Worm (Caenorhabditis elegans) whole organism, L2 larva: ENCODE results near the gene tir-1.
A peak's percentile ranks its signal among the peaks of the same experiment; 100 is the strongest.

Source experiments
- C34F6.9 ChIP-seq: fragments of 150-350 bp; optimal IDR thresholded peaks from 2 replicates; lab custom pipeline; 2014; ENCODE audit warnings: missing biosample characterization, missing genetic modification characterization
- F13H6.1 ChIP-seq: sonication (generic microtip); optimal IDR thresholded peaks from 2 replicates; lab custom pipeline; 2016; ENCODE audit warnings: missing genetic modification characterization, missing compliant biosample characterization
- R02D3.7 ChIP-seq: fragments of 150-350 bp; optimal IDR thresholded peaks from 2 replicates; lab custom pipeline; 2014; ENCODE audit warnings: missing biosample characterization, missing genetic modification characterization
- Y55F3AM.14 ChIP-seq: fragments of 200-800 bp; sonication (Bioruptor generic); optimal IDR thresholded peaks from 2 replicates; lab custom pipeline; 2018; ENCODE audit warnings: mild to moderate bottlenecking, missing genetic modification characterization, missing compliant biosample characterization
- ZK546.5 ChIP-seq: sonication (generic microtip); optimal IDR thresholded peaks from 2 replicates; lab custom pipeline; 2017; ENCODE audit warnings: missing biosample characterization, missing genetic modification characterization
- alr-1 ChIP-seq: fragments of 150-350 bp; optimal IDR thresholded peaks from 2 replicates; lab custom pipeline; 2014; ENCODE audit warnings: missing biosample characterization, missing genetic modification characterization
- ama-1 ChIP-seq: fragments of 150-350 bp; optimal IDR thresholded peaks from 2 replicates; lab custom pipeline; 2018; ENCODE audit warnings: inconsistent platforms
- blmp-1 ChIP-seq: sonication (generic microtip); optimal IDR thresholded peaks from 2 replicates; lab custom pipeline; 2017; ENCODE audit warnings: missing genetic modification characterization, mild to moderate bottlenecking, missing compliant biosample characterization, antibody characterized with exemption, moderate library complexity; ENCODE audit not compliant: insufficient read depth
- ceh-16 ChIP-seq: fragments of 150-350 bp; optimal IDR thresholded peaks from 2 replicates; lab custom pipeline; 2014; ENCODE audit warnings: missing biosample characterization, missing genetic modification characterization
- ceh-82 ChIP-seq: fragments of 150-350 bp; optimal IDR thresholded peaks from 2 replicates; lab custom pipeline; 2014; ENCODE audit warnings: missing biosample characterization, missing genetic modification characterization
- dmd-4 ChIP-seq: sonication (generic microtip); optimal IDR thresholded peaks from 2 replicates; lab custom pipeline; 2017; ENCODE audit warnings: missing biosample characterization, missing genetic modification characterization
- egl-27 ChIP-seq: sonication (generic microtip); optimal IDR thresholded peaks from 3 replicates; lab custom pipeline; 2017; ENCODE audit warnings: missing biosample characterization, missing genetic modification reagents, missing genetic modification characterization
- fos-1 ChIP-seq: fragments of 150-350 bp; optimal IDR thresholded peaks from 2 replicates; lab custom pipeline; 2014; ENCODE audit warnings: missing biosample characterization, missing genetic modification characterization
- gmeb-1 ChIP-seq: fragments of 150-350 bp; optimal IDR thresholded peaks from 2 replicates; lab custom pipeline; 2014; ENCODE audit warnings: missing biosample characterization, missing genetic modification characterization
- lin-11 ChIP-seq: fragments of 150-350 bp; sonication (generic microtip); optimal IDR thresholded peaks from 2 replicates; lab custom pipeline; 2014; ENCODE audit warnings: missing biosample characterization, missing genetic modification characterization, inconsistent platforms, mixed read lengths
- lin-13 ChIP-seq: fragments of 150-350 bp; optimal IDR thresholded peaks from 2 replicates; lab custom pipeline; 2014; ENCODE audit warnings: missing biosample characterization, missing genetic modification reagents, missing genetic modification characterization
- lsy-2 ChIP-seq, 2 experiments: fragments of 150-350 bp in 1 of 2; sonication (generic microtip) in 1 of 2; optimal IDR thresholded peaks; 2 replicates each; lab custom pipeline; 2014 to 2017; ENCODE audit warnings: missing biosample characterization in 2 of 2, missing genetic modification characterization in 2 of 2
- mbf-1 ChIP-seq: sonication (generic microtip); optimal IDR thresholded peaks from 2 replicates; lab custom pipeline; 2017; ENCODE audit warnings: missing biosample characterization, missing genetic modification characterization
- nhr-10 ChIP-seq: sonication (generic microtip); optimal IDR thresholded peaks from 2 replicates; lab custom pipeline; 2017; ENCODE audit warnings: missing biosample characterization, missing genetic modification characterization
- nhr-11 ChIP-seq: fragments of 150-350 bp; optimal IDR thresholded peaks from 2 replicates; lab custom pipeline; 2014; ENCODE audit warnings: missing biosample characterization, missing genetic modification characterization
- nhr-12 ChIP-seq: fragments of 150-350 bp; optimal IDR thresholded peaks from 2 replicates; lab custom pipeline; 2014; ENCODE audit warnings: missing biosample characterization, missing genetic modification characterization
- nhr-129 ChIP-seq: fragments of 150-350 bp; optimal IDR thresholded peaks from 2 replicates; lab custom pipeline; 2014; ENCODE audit warnings: missing biosample characterization, missing genetic modification characterization
- nhr-21 ChIP-seq: fragments of 150-350 bp; optimal IDR thresholded peaks from 2 replicates; lab custom pipeline; 2014; ENCODE audit warnings: missing biosample characterization, missing genetic modification characterization
- nhr-23 ChIP-seq: fragments of 150-350 bp; optimal IDR thresholded peaks from 2 replicates; lab custom pipeline; 2014; ENCODE audit warnings: missing biosample characterization, missing genetic modification reagents, missing genetic modification characterization
- nhr-237 ChIP-seq: fragments of 150-350 bp; optimal IDR thresholded peaks from 2 replicates; lab custom pipeline; 2014; ENCODE audit warnings: missing biosample characterization, missing genetic modification characterization
- nhr-25 ChIP-seq: fragments of 150-350 bp; sonication (generic microtip); optimal IDR thresholded peaks from 3 replicates; lab custom pipeline; 2014; ENCODE audit warnings: missing biosample characterization, missing genetic modification characterization
- nhr-6 ChIP-seq: fragments of 150-350 bp; optimal IDR thresholded peaks from 2 replicates; lab custom pipeline; 2014; ENCODE audit warnings: missing biosample characterization, missing genetic modification characterization
- nhr-77 ChIP-seq: fragments of 150-350 bp; optimal IDR thresholded peaks from 2 replicates; lab custom pipeline; 2014; ENCODE audit warnings: missing biosample characterization, missing genetic modification characterization
- peb-1 ChIP-seq: fragments of 150-350 bp; optimal IDR thresholded peaks from 2 replicates; lab custom pipeline; 2014; ENCODE audit warnings: missing biosample characterization, missing genetic modification characterization
- sem-4 ChIP-seq: fragments of 150-350 bp; optimal IDR thresholded peaks from 2 replicates; lab custom pipeline; 2014; ENCODE audit warnings: missing biosample characterization, missing genetic modification reagents, missing genetic modification characterization
- skn-1 ChIP-seq: sonication (generic microtip); optimal IDR thresholded peaks from 2 replicates; lab custom pipeline; 2017; ENCODE audit warnings: missing biosample characterization, missing genetic modification characterization
- sma-3 ChIP-seq: sonication (generic microtip); optimal IDR thresholded peaks from 2 replicates; lab custom pipeline; 2016; ENCODE audit warnings: missing genetic modification reagents, missing genetic modification characterization, missing compliant biosample characterization
- sma-9 ChIP-seq, 2 experiments: fragments of 150-350 bp in 1 of 2; sonication (generic microtip) in 1 of 2; optimal IDR thresholded peaks; 2 replicates each; lab custom pipeline; 2014 to 2016; ENCODE audit warnings: missing genetic modification characterization in 2 of 2, mild to moderate bottlenecking in 1 of 2, missing biosample characterization in 1 of 2, missing compliant biosample characterization in 1 of 2, missing genetic modification reagents in 1 of 2, moderate library complexity in 1 of 2
- snpc-4 ChIP-seq: fragments of 150-350 bp; optimal IDR thresholded peaks from 2 replicates; lab custom pipeline; 2014; ENCODE audit warnings: missing biosample characterization, missing genetic modification characterization
- unc-55 ChIP-seq: fragments of 150-350 bp; sonication (generic microtip); optimal IDR thresholded peaks from 3 replicates; lab custom pipeline; 2014; ENCODE audit warnings: missing biosample characterization, missing genetic modification reagents, missing genetic modification characterization
- unc-62 ChIP-seq: fragments of 150-350 bp; optimal IDR thresholded peaks from 2 replicates; lab custom pipeline; 2014; ENCODE audit warnings: missing biosample characterization, missing genetic modification reagents, missing genetic modification characterization
- zag-1 ChIP-seq: fragments of 150-350 bp; optimal IDR thresholded peaks from 2 replicates; lab custom pipeline; 2014; ENCODE audit warnings: missing biosample characterization, missing genetic modification characterization
- ztf-1 ChIP-seq: fragments of 200-800 bp; sonication (Bioruptor generic); conservative IDR thresholded peaks from 2 replicates; pipeline ENCODE4 v1.3.6; 2022; ENCODE audit warnings: missing genetic modification characterization, missing compliant biosample characterization
- ztf-11 ChIP-seq: sonication (generic microtip); optimal IDR thresholded peaks from 2 replicates; lab custom pipeline; 2017; ENCODE audit warnings: missing biosample characterization, missing genetic modification characterization

Gene tir-1

DNA sequence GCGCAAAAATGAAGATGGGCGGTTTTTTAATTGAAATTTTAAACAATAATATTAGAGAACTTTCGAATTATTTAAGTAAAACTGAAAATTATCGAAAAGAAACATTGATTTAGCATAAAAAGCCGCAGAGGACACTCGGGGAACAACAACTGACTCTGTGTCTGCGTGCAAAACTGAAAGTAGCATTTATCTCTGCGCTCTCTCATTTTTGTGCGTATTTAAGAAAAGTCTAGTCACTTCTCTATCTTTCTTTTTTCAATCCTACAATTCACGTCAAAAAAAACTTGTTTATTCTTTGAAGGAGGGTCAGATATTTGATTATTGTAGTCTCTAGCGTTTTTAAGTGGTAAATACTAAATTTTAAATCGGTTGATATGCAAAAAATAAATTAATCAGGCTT lies 6.8 kb upstream of the tir-1 start (continued):
- TF ChIP-seq nhr-10 = no peak
- TF ChIP-seq unc-55 = peak; percentile 48
- TF ChIP-seq nhr-12 (tag; lab: Kevin White, UChicago) = no peak
- no peak for TF ChIP-seq Y55F3AM.14 (GFP tag; lab: Kevin White, UChicago)
- no peak for TF ChIP-seq sma-3 (GFP tag; lab: Kevin White, UChicago)
- no peak for TF ChIP-seq gmeb-1 (tag; lab: Kevin White, UChicago)
- no peak for TF ChIP-seq mbf-1 (tag; lab: Kevin White, UChicago)
- no peak for TF ChIP-seq skn-1
- no peak for TF ChIP-seq blmp-1 (tag; lab: Kevin White, UChicago)
- no peak for TF ChIP-seq nhr-237 (tag; lab: Kevin White, UChicago)
- TF ChIP-seq egl-27 (tag; lab: Kevin White, UChicago) = no peak
- TF ChIP-seq fos-1 (tag; lab: Kevin White, UChicago) = no peak
- no peak for TF ChIP-seq nhr-11 (tag; lab: Kevin White, UChicago)
- no peak for TF ChIP-seq ceh-16
- TF ChIP-seq ztf-11 (tag; lab: Kevin White, UChicago) = no peak
- no peak for TF ChIP-seq unc-62 (GFP tag; lab: Kevin White, UChicago)
- peak in 1 of 2 experiments; percentile 44 for TF ChIP-seq lsy-2 (tag; optimal IDR thresholded peaks at IDR 0.05; lab: Kevin White, UChicago)
- no peak for TF ChIP-seq lin-13 (GFP tag; lab: Kevin White, UChicago)
- no peak for TF ChIP-seq zag-1
- TF ChIP-seq nhr-23 (tag; lab: Kevin White, UChicago) = no peak
- TF ChIP-seq ZK546.5 (tag; lab: Kevin White, UChicago) = no peak
- TF ChIP-seq lin-11 (tag; lab: Kevin White, UChicago) = no peak
- TF ChIP-seq sma-9 (GFP tag; optimal IDR thresholded peaks at IDR 0.05; lab: Kevin White, UChicago) = peak; percentile 5
- TF ChIP-seq sma-9 (tag; optimal IDR thresholded peaks at IDR 0.05; lab: Kevin White, UChicago) = no peak
- no peak for TF ChIP-seq ceh-82 (tag; lab: Kevin White, UChicago)
- no peak for TF ChIP-seq F13H6.1 (tag; lab: Kevin White, UChicago)
- no peak for TF ChIP-seq nhr-25 (tag; lab: Kevin White, UChicago)
- TF ChIP-seq C34F6.9 (tag; lab: Kevin White, UChicago) = peak; percentile 66

DNA sequence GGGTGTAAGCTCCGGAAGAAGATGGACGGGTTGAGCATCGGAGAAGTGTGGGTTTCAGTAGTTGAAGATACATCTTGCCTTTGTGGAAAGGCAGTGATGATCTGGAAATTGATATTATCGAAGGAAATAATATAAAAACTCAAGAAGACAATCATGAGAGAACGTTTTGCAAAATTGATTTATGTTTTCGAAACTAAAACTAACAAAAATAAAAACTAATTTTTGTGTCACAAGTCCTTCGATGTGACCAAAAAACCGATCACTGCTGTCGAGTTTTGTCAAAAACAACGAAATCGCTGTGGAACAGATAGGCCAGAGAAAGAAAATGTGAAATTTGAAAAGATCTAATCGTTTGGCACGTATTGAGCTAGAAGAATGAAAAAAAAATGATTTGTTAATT lies 6.1 kb upstream of the tir-1 start, which contains the start of gene mmcm-1:
Gene mmcm-1, minus strand, starts transcription at position 101 of the 400 bp plus-strand sequence.
- TF ChIP-seq sma-9 (GFP tag; optimal IDR thresholded peaks at IDR 0.05; lab: Kevin White, UChicago) = no peak
- no peak for TF ChIP-seq sma-9 (tag; optimal IDR thresholded peaks at IDR 0.05; lab: Kevin White, UChicago)
- TF ChIP-seq blmp-1 (tag; lab: Kevin White, UChicago) = no peak
- TF ChIP-seq ceh-16 = no peak
- TF ChIP-seq dmd-4 (tag; lab: Kevin White, UChicago) = no peak
- TF ChIP-seq ztf-1 (GFP tag; lab: Robert Waterston, UW) = no peak
- no peak for TF ChIP-seq sem-4 (tag; lab: Kevin White, UChicago)
- no peak for TF ChIP-seq snpc-4
- TF ChIP-seq nhr-21 (tag; lab: Kevin White, UChicago) = no peak
- TF ChIP-seq nhr-129 (tag; lab: Kevin White, UChicago) = no peak
- TF ChIP-seq nhr-23 (tag; lab: Kevin White, UChicago) = no peak
- no peak for TF ChIP-seq lin-11 (tag; lab: Kevin White, UChicago)
- TF ChIP-seq nhr-237 (tag; lab: Kevin White, UChicago) = no peak
- TF ChIP-seq nhr-25 (tag; lab: Kevin White, UChicago) = no peak
- TF ChIP-seq ceh-82 (tag; lab: Kevin White, UChicago) = no peak
- TF ChIP-seq peb-1 (tag; lab: Kevin White, UChicago) = no peak
- TF ChIP-seq lsy-2 (tag; optimal IDR thresholded peaks at IDR 0.05; lab: Kevin White, UChicago) = no peak
- no peak for TF ChIP-seq F13H6.1 (tag; lab: Kevin White, UChicago)
- no peak for TF ChIP-seq C34F6.9 (tag; lab: Kevin White, UChicago)
- TF ChIP-seq R02D3.7 (tag; lab: Kevin White, UChicago) = no peak
- TF ChIP-seq alr-1 (tag; lab: Kevin White, UChicago) = no peak
- TF ChIP-seq, all 48 proteins: peak for 0

DNA sequence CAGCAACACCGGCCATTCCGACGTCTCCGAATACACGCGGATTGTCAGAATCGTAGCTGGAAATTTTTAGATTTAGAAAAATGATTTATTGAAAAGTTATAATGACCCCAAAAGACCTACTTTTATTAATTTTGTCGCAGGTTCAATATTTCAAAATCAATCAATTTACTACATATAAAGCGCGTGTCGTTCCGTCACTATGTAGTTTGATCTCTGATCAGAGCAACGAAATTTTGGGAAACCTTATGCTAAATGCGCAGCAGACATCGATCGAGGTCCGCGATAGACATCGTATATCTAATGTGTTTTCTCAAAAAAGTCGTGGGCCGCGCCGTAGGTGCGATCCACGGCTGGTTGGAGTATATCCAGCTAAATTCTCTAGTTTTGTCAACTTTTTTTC lies 5.0 kb upstream of the tir-1 start:
- TF ChIP-seq nhr-77 (tag; lab: Kevin White, UChicago) = no peak
- no peak for TF ChIP-seq ama-1 (lab: Kevin White, UChicago)
- no peak for TF ChIP-seq nhr-6 (tag; lab: Kevin White, UChicago)
